Fruit fly (Drosophila melanogaster): Measurements from ENCODE around the gene Cda4.

The Cda4 gene

DNA sequence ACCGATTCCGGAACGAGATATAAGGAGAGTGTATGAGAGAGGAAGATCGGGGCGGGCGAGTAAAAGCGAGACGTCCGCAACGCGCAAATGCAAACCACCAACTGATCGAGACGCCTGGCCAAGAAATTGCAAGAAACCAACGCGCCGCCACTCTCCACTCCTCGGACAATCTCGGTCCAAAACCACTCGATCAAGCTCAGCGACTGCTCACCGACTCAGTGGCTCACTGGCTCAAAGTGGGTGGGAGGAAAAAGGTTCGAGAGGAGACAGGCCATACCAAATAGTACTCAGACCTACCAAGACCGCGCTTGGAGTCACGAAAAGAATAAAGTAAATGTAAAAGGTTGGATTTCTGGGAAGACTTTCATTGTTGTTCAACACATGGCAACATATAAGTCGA lies at the start of gene Cda4:
TSS of gene Cda4 (minus strand) at position 107 of the 400 bp plus-strand sequence.
- TF ChIP-seq D (optimal IDR thresholded peaks at IDR 0.05) (no peak), D (GFP tag; optimal IDR thresholded peaks at IDR 0.05) (no peak), vvl (GFP tag; IDR thresholded peaks at IDR 0.05) (peak; percentile 32; the same call in 1 of the 2 replicates), gsb (GFP tag; IDR thresholded peaks at IDR 0.05) (no peak), Blimp-1 (GFP tag; optimal IDR thresholded peaks at IDR 0.05) (peak; percentile 24), CG8290 (GFP tag; optimal IDR thresholded peaks at IDR 0.05) (no peak), CG8290 (tag; optimal IDR thresholded peaks at IDR 0.05) (no peak), CG13296 (GFP tag; optimal IDR thresholded peaks at IDR 0.05) (no peak), z (GFP tag; IDR thresholded peaks at IDR 0.05) (peak; percentile 93), Hmr (GFP tag; optimal IDR thresholded peaks at IDR 0.05) (no peak), ato (GFP tag; IDR thresholded peaks at IDR 0.05; ENCODE audit: partially characterized antibody) (no peak), amos (GFP tag; IDR thresholded peaks at IDR 0.05; ENCODE audit: partially characterized antibody) (no peak), Myb (GFP tag; optimal IDR thresholded peaks at IDR 0.05) (no peak), Dref (GFP tag; IDR thresholded peaks at IDR 0.05) (no peak)

DNA sequence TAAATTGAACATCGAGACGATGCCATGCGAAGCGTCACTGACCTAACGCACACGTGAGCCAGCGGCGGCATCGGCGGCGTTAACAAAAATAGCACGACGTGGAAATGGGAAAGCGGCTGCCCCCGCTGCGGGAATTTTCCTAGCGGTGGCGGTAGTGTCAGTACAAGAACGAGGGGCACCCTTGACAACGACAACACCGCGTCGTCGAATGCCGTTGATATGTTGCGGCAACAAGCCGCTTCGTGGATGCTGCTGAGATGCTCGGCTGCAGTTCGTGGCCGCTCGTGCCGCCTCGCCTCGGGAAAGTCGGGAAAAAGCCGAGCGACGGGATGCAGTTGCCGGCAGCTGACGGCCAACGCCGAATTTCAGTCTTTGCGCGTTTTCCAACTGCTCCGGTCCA lies 24.4 kb upstream of the Cda4 start:
- TF ChIP-seq NC2β (GFP tag; optimal IDR thresholded peaks at IDR 0.05) (no peak), schlank (tag; optimal IDR thresholded peaks at IDR 0.05) (no peak), ham (GFP tag; IDR thresholded peaks at IDR 0.05) (no peak), Usf (GFP tag; optimal IDR thresholded peaks at IDR 0.05) (no peak), pros (GFP tag; optimal IDR thresholded peaks at IDR 0.05) (no peak), HLHmδ (GFP tag; optimal IDR thresholded peaks at IDR 0.05) (no peak), CG1603 (tag; optimal IDR thresholded peaks at IDR 0.05) (no peak), sob (GFP tag; IDR thresholded peaks at IDR 0.05) (no peak), CG18764 (GFP tag; optimal IDR thresholded peaks at IDR 0.05) (no peak), rib (GFP tag; IDR thresholded peaks at IDR 0.05) (no peak), stwl (tag; optimal IDR thresholded peaks at IDR 0.05) (peak; percentile 15), CG13424 (tag; optimal IDR thresholded peaks at IDR 0.05) (no peak), Hmx (GFP tag; optimal IDR thresholded peaks at IDR 0.05) (no peak), Deaf1 (tag; optimal IDR thresholded peaks at IDR 0.05) (peak; percentile 99), CG16779 (GFP tag; IDR thresholded peaks at IDR 0.05) (no peak), YL-1 (GFP tag; optimal IDR thresholded peaks at IDR 0.05) (no peak), HHEX (GFP tag; optimal IDR thresholded peaks at IDR 0.05) (no peak), nerfin-1 (tag; optimal IDR thresholded peaks at IDR 0.05) (peak; percentile 21), vfl (GFP tag; optimal IDR thresholded peaks at IDR 0.05) (no peak), chinmo (GFP tag; IDR thresholded peaks at IDR 0.05; ENCODE audit: partially characterized antibody) (no peak), CG6854 (GFP tag; optimal IDR thresholded peaks at IDR 0.05) (no peak), Stat92E (GFP tag; optimal IDR thresholded peaks at IDR 0.05) (no peak), CG17829 (tag; optimal IDR thresholded peaks at IDR 0.05) (no peak), CG8290 (GFP tag; optimal IDR thresholded peaks at IDR 0.05) (no peak), CG8290 (tag; optimal IDR thresholded peaks at IDR 0.05) (peak in 1 of 2 experiments; percentile 24), cwo (GFP tag; optimal IDR thresholded peaks at IDR 0.05) (no peak), CG1024 (GFP tag; IDR thresholded peaks at IDR 0.05) (no peak), zfh2 (GFP tag; optimal IDR thresholded peaks at IDR 0.05) (no peak), CG12769 (tag; optimal IDR thresholded peaks at IDR 0.05) (peak; percentile 67), trem (tag; optimal IDR thresholded peaks at IDR 0.05) (no peak), D (optimal IDR thresholded peaks at IDR 0.05) (no peak), D (GFP tag; optimal IDR thresholded peaks at IDR 0.05) (no peak), grn (GFP tag; optimal IDR thresholded peaks at IDR 0.05) (no peak), CG7271 (tag; optimal IDR thresholded peaks at IDR 0.05) (no peak), crol (GFP tag; IDR thresholded peaks at IDR 0.05) (0 out of 2 replicates have a peak, but pooled peaks have one; percentile 12), Xrp1 (GFP tag; IDR thresholded peaks at IDR 0.05) (no peak), sens (GFP tag) (no peak), Ets97D (GFP tag; optimal IDR thresholded peaks at IDR 0.05) (no peak), zen2 (GFP tag; IDR thresholded peaks at IDR 0.05; ENCODE audit: partially characterized antibody) (0 out of 3 replicates have a peak, but pooled peaks have one; percentile 13), CG8359 (GFP tag; optimal IDR thresholded peaks at IDR 0.05; ENCODE audit: borderline replicate concordance) (no peak)

Data from whole organism, embryonic.